Fruit fly (Drosophila melanogaster) whole organism, adult: ENCODE measurements around the gene CG14903.

Experiments
- CG11617 ChIP-seq: fragments of 200-800 bp; sonication (Bioruptor generic); optimal IDR thresholded peaks from 2 replicates; lab custom pipeline; 2017; ENCODE audit warnings: mild to moderate bottlenecking, missing biosample characterization, missing genetic modification reagents, missing genetic modification characterization
- CG12768 ChIP-seq: fragments of 200-800 bp; sonication (Bioruptor generic); optimal IDR thresholded peaks from 2 replicates; lab custom pipeline; 2017; ENCODE audit warnings: missing biosample characterization, missing genetic modification characterization, mild to moderate bottlenecking, moderate library complexity, missing genetic modification reagents
- CG14711 ChIP-seq: fragments of 200-800 bp; sonication (Bioruptor generic); optimal IDR thresholded peaks from 2 replicates; lab custom pipeline; 2018; ENCODE audit warnings: missing biosample characterization, mild to moderate bottlenecking, missing genetic modification characterization, moderate library complexity
- CG1620 ChIP-seq: fragments of 200-800 bp; sonication (Bioruptor generic); optimal IDR thresholded peaks from 2 replicates; lab custom pipeline; 2016; ENCODE audit warnings: missing biosample characterization, missing genetic modification characterization
- CG33017 ChIP-seq: fragments of 200-800 bp; sonication (Bioruptor generic); optimal IDR thresholded peaks from 2 replicates; lab custom pipeline; 2018; ENCODE audit warnings: missing biosample characterization, mild to moderate bottlenecking, missing genetic modification characterization, moderate library complexity
- CG5204 ChIP-seq: fragments of 200-800 bp; sonication (Bioruptor generic); optimal IDR thresholded peaks from 2 replicates; lab custom pipeline; 2016; ENCODE audit warnings: missing biosample characterization, missing genetic modification characterization
- CG7045 ChIP-seq: fragments of 200-800 bp; sonication (Bioruptor generic); optimal IDR thresholded peaks from 2 replicates; lab custom pipeline; 2017; ENCODE audit warnings: missing biosample characterization, mild to moderate bottlenecking, missing genetic modification characterization
- CG7101 ChIP-seq: fragments of 200-800 bp; sonication (Bioruptor generic); optimal IDR thresholded peaks from 2 replicates; lab custom pipeline; 2018; ENCODE audit warnings: missing biosample characterization, mild to moderate bottlenecking, missing genetic modification characterization, moderate library complexity
- Clk ChIP-seq: fragments of 200-800 bp; sonication (Bioruptor generic); optimal IDR thresholded peaks from 2 replicates; lab custom pipeline; 2017; ENCODE audit warnings: missing biosample characterization, missing genetic modification characterization
- Crg-1 ChIP-seq: fragments of 200-800 bp; sonication (Bioruptor generic); optimal IDR thresholded peaks from 2 replicates; lab custom pipeline; 2016; ENCODE audit warnings: missing biosample characterization, missing genetic modification characterization
- Hr96 ChIP-seq: fragments of 200-800 bp; sonication (Bioruptor generic); optimal IDR thresholded peaks from 2 replicates; lab custom pipeline; 2016; ENCODE audit warnings: missing biosample characterization, missing genetic modification characterization
- Mnt ChIP-seq: fragments of 200-800 bp; sonication (Bioruptor generic); optimal IDR thresholded peaks from 2 replicates; lab custom pipeline; 2016; ENCODE audit warnings: missing biosample characterization, mild to moderate bottlenecking, missing genetic modification characterization
- bab1 ChIP-seq: fragments of 200-800 bp; sonication (Bioruptor generic); optimal IDR thresholded peaks from 3 replicates; lab custom pipeline; 2019; ENCODE audit warnings: missing biosample characterization, mild to moderate bottlenecking, missing genetic modification characterization, moderate library complexity
- cic ChIP-seq: fragments of 200-800 bp; sonication (Bioruptor generic); optimal IDR thresholded peaks from 2 replicates; lab custom pipeline; 2017; ENCODE audit warnings: missing biosample characterization, mild to moderate bottlenecking, missing genetic modification characterization, moderate library complexity
- cnc ChIP-seq, 2 experiments: fragments of >200 bp; optimal IDR thresholded peaks; 2 replicates each; lab custom pipeline; 2017
- kay ChIP-seq: fragments of 200-800 bp; sonication (Bioruptor generic); peaks from one replicate; lab custom pipeline; 2016; ENCODE audit warnings: missing biosample characterization, missing genetic modification characterization, borderline replicate concordance
- ovo ChIP-seq: fragments of 200-800 bp; sonication (Bioruptor generic); optimal IDR thresholded peaks from 2 replicates; lab custom pipeline; 2016; ENCODE audit warnings: missing biosample characterization, missing genetic modification characterization
- pad ChIP-seq: fragments of 200-800 bp; sonication (Bioruptor generic); optimal IDR thresholded peaks from 3 replicates; lab custom pipeline; 2017; ENCODE audit warnings: missing biosample characterization, missing genetic modification characterization, mild to moderate bottlenecking, moderate library complexity, missing genetic modification reagents
- tj ChIP-seq: fragments of 200-800 bp; sonication (Bioruptor generic); optimal IDR thresholded peaks from 3 replicates; lab custom pipeline; 2017; ENCODE audit warnings: missing biosample characterization, mild to moderate bottlenecking, missing genetic modification characterization, moderate library complexity
- toe ChIP-seq: fragments of 200-800 bp; sonication (Bioruptor generic); optimal IDR thresholded peaks from 2 replicates; lab custom pipeline; 2016; ENCODE audit warnings: missing biosample characterization, missing genetic modification characterization

Gene CG14903

DNA sequence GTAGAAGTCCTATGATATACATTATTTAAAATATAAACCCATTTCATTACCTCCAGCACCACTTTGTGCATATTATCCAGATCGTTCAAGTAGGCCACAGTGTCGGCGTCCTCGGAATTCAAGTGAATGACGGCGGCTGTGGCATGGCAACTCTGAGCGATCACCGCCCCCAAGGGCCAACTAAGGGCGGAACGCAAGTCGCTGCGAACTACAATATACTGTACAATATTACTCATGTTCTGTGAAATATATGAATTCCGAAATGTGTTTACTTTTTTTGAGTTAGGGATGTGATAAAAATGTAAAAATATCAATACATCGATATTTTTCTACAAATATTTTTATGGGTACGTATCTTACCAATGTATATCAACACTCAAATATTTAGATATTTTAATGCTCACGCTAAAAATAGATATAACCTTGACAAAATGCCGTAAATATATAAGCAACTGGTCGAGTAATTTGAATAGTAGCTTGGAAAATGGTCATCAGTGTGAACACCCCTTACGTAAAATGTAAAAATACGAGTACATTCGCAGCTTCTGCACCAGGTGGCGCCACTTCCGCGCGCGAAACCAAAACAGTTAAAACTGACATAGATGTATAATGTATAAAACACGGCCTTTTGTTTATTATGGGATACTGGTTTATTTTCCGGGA lies at the start of gene CG14903:
CG14903 (minus strand) TSS at position 270 of the 663 bp plus-strand sequence.
- peak; percentile 36 for TF ChIP-seq CG1620
- TF ChIP-seq pad = no peak
- no peak for TF ChIP-seq CG33017 (tag; lab: Kevin White, UChicago)
- no peak for TF ChIP-seq Mnt (GFP tag; lab: Kevin White, UChicago)
- TF ChIP-seq cnc (optimal IDR thresholded peaks at IDR 0.05; lab: Kevin White, UChicago) = no peak
- TF ChIP-seq CG11617 (GFP tag; lab: Kevin White, UChicago) = no peak
- TF ChIP-seq CG7101 = no peak
- no peak for TF ChIP-seq CG7045
- peak; percentile 59 for TF ChIP-seq Hr96 (GFP tag; lab: Kevin White, UChicago)
- peak; percentile 37 for TF ChIP-seq toe (GFP tag; lab: Kevin White, UChicago)
- peak; percentile 11 for TF ChIP-seq CG12768
- peak; percentile 16 for TF ChIP-seq CG5204 (GFP tag; lab: Kevin White, UChicago)
- TF ChIP-seq Clk (GFP tag; lab: Kevin White, UChicago) = no peak
- TF ChIP-seq Crg-1 (GFP tag; lab: Kevin White, UChicago) = no peak
- peak; percentile 55 for TF ChIP-seq CG14711
- TF ChIP-seq bab1 (GFP tag; lab: Kevin White, UChicago) = no peak
- TF ChIP-seq kay = no peak

- TF ChIP-seq cnc (optimal IDR thresholded peaks at IDR 0.05; lab: Kevin White, UChicago) (peak in 1 of 2 experiments; percentile 61), kay (peak; percentile 39), pad (no peak)
Measured at dm6 chr3R:16620478-16620877, 46.9 kb upstream of the CG14903 start, which contains the start of gene CG14893. Gene CG14893, plus strand, starts transcription at chr3R:16620778.

- TF ChIP-seq pad (no peak), CG12768 (no peak), Hr96 (GFP tag; lab: Kevin White, UChicago) (no peak), CG5204 (GFP tag; lab: Kevin White, UChicago) (peak; percentile 26), CG33017 (tag; lab: Kevin White, UChicago) (peak; percentile 21), CG7101 (peak; percentile 22), tj (GFP tag; lab: Kevin White, UChicago) (no peak), Clk (GFP tag; lab: Kevin White, UChicago) (no peak)
Measured at dm6 chr3R:16617650-16618049, 44.1 kb upstream of the CG14903 start, which contains the start of gene CG17560. Gene CG17560, plus strand, starts transcription at chr3R:16617950.

DNA sequence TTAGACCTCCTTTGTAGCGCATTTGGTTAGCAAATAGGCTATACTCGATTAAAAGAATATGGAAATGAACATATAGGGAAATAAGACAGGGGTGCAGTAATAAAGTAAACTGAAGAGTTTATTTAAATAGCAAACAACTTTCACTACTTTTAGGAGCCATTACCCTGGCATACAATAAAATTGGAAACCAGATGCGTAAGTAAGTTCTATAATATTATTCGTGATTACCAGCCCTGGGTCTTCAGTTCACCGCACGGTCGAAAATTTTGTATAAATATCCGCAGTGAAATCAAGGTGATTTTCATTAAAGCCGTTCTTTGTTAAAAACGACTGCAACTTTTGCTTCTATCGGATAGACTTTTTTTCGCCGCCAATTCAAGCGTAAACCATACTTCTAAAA lies 41.5 kb upstream of the CG14903 start, which contains the start of gene CG17562:
CG17562 (plus strand) TSS at position 301 of the 400 bp plus-strand sequence.
- TF ChIP-seq cnc (optimal IDR thresholded peaks at IDR 0.05; lab: Kevin White, UChicago) = no peak
- peak; percentile 28 for TF ChIP-seq CG33017 (tag; lab: Kevin White, UChicago)

DNA sequence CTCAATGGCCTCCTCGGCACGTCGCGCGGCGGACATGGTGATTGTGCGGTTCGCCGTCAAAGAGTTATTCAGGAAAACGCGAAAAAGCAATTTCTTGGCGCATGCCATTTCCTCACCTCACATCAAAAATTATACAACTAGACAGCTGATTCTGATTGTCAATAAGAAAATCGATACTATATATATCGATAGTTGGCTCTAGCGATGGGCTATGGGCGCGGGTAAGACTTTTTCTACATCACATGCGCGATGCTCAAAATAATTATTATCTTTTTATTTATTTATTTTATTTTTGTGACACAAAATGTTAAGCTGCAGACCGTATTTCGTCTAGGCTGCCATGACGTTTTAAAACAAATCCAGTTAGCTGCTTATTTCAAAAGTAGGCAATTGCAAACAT lies 40.7 kb upstream of the CG14903 start, which contains the start of gene CG10340:
CG10340 (minus strand) TSS at position 151 of the 400 bp plus-strand sequence.
- TF ChIP-seq CG5204 (GFP tag; lab: Kevin White, UChicago) (no peak), CG1620 (no peak), Mnt (GFP tag; lab: Kevin White, UChicago) (peak; percentile 32), kay (peak; percentile 43), pad (no peak), CG11617 (GFP tag; lab: Kevin White, UChicago) (no peak), Hr96 (GFP tag; lab: Kevin White, UChicago) (peak; percentile 4), bab1 (GFP tag; lab: Kevin White, UChicago) (peak; percentile 11)

dm6 chr3R:16613300-16613699 lies 39.7 kb upstream of the CG14903 start, which contains the start of gene CG12783:
Gene CG12783, minus strand, starts transcription at chr3R:16613400.
- TF ChIP-seq CG5204 (GFP tag; lab: Kevin White, UChicago) (no peak), bab1 (GFP tag; lab: Kevin White, UChicago) (no peak), toe (GFP tag; lab: Kevin White, UChicago) (no peak), CG33017 (tag; lab: Kevin White, UChicago) (no peak), pad (no peak), CG12768 (no peak), Hr96 (GFP tag; lab: Kevin White, UChicago) (no peak), Mnt (GFP tag; lab: Kevin White, UChicago) (no peak), CG14711 (no peak), CG1620 (no peak), CG11617 (GFP tag; lab: Kevin White, UChicago) (no peak)

DNA sequence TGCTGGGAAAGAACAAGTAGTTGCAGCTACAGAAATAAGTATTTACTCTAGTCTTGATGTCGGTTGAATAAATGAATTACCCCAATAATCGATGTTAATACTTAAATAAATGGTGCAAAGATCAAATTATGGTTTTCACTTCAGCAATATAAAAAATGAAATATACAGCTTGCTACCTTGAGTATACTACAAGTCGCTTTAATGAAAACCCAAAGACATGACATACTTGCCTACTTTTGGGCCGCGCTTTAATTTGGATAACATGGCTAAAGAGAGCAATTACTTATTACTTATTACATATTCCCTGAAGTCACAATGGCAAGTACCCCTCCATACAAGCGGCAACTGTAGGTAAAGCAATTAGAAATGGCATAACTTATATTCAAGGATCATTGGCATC lies 37.7 kb upstream of the CG14903 start:
- TF ChIP-seq pad (peak; percentile 75), ovo (GFP tag; lab: Kevin White, UChicago) (no peak)

- TF ChIP-seq CG7045 = no peak
- no peak for TF ChIP-seq CG12768
- TF ChIP-seq bab1 (GFP tag; lab: Kevin White, UChicago) = no peak
- TF ChIP-seq Clk (GFP tag; lab: Kevin White, UChicago) = no peak
- TF ChIP-seq cnc (optimal IDR thresholded peaks at IDR 0.05; lab: Kevin White, UChicago) = no peak
- TF ChIP-seq toe (GFP tag; lab: Kevin White, UChicago) = no peak
- TF ChIP-seq ovo (GFP tag; lab: Kevin White, UChicago) = no peak
- TF ChIP-seq tj (GFP tag; lab: Kevin White, UChicago) = no peak
- no peak for TF ChIP-seq CG11617 (GFP tag; lab: Kevin White, UChicago)
- no peak for TF ChIP-seq kay
- TF ChIP-seq CG5204 (GFP tag; lab: Kevin White, UChicago) = no peak
- TF ChIP-seq CG14711 = no peak
- no peak for TF ChIP-seq cic (GFP tag; lab: Kevin White, UChicago)
Measured at dm6 chr3R:16608920-16609319, 35.4 kb upstream of the CG14903 start, which contains the start of gene NPF. Gene NPF, plus strand, starts transcription at chr3R:16609220.
